Worm (Caenorhabditis elegans): ENCODE measurements around the gene F56H9.9.

ce11 chrV:12649213-12649612, 24.9 kb upstream of the F56H9.9 start, which contains the start of gene gpa-9:
- TF ChIP-seq him-1 (tag; optimal IDR thresholded peaks at IDR 0.05) (no peak), W03F9.2 (tag; optimal IDR thresholded peaks at IDR 0.05) (no peak)
